Worm (Caenorhabditis elegans) whole organism, L4/young adult: ENCODE data around the gene gop-1.

Experiments
- W03F9.2 ChIP-seq: fragments of 150-350 bp; optimal IDR thresholded peaks from 2 replicates; lab custom pipeline; 2014; ENCODE audit warnings: missing biosample characterization, missing genetic modification characterization
- dao-5 ChIP-seq: sonication (generic microtip); optimal IDR thresholded peaks from 2 replicates; lab custom pipeline; 2016; ENCODE audit warnings: missing genotype, missing genetic modification characterization, moderate library complexity, missing compliant biosample characterization
- him-1 ChIP-seq: sonication (generic microtip); optimal IDR thresholded peaks from 2 replicates; lab custom pipeline; 2016; ENCODE audit warnings: missing genotype, missing genetic modification reagents, missing genetic modification characterization, missing compliant biosample characterization

ce11 chrIII:5280228-5280627, 26.0 kb downstream of the gop-1 start:
- no peak for TF ChIP-seq dao-5 (tag; lab: Kevin White, UChicago)
- TF ChIP-seq W03F9.2 (tag; lab: Kevin White, UChicago) = no peak
- TF ChIP-seq him-1 (tag; lab: Kevin White, UChicago) = no peak
